Fruit fly (Drosophila melanogaster) Kc167 (cell line): ENCODE results near the gene spirit.

Experiments used
- h ChIP-seq: fragments of >200 bp; optimal IDR thresholded peaks from 3 replicates; lab custom pipeline; 2018; ENCODE audit warnings: missing external identifiers
- insv ChIP-seq: fragments of >200 bp; optimal IDR thresholded peaks from 3 replicates; lab custom pipeline; 2018; ENCODE audit warnings: missing external identifiers
- ttk ChIP-seq: sonication (Bioruptor generic); optimal IDR thresholded peaks from 2 replicates; lab custom pipeline; 2017; ENCODE audit warnings: missing external identifiers

DNA sequence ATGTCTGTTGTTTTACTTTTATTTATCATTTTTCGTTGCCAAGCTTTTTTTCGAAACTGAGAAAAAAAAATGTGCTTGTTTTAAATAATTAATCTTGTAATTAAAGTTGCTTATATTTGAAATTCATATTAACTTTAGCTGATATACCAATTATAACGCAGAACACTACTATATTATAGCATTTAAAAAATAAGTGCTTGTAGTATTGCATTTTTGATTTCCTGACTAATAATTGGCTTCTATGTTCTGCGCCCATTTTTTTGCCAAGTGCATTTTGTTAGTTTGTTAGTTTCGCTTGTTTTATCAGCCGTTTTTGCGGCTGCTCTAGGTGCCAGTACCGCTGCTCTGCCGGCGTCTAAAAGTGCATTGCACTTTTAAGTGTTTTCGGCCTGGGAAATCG lies 51.9 kb downstream of the spirit start:
- TF ChIP-seq h (lab: Kevin White, UChicago) (no peak), insv (no peak), ttk (no peak)
